Worm (Caenorhabditis elegans) whole organism, L3 larva: ENCODE measurements around the gene fmil-1.

Experiments
- nhr-237 ChIP-seq: fragments of 150-350 bp; optimal IDR thresholded peaks from 2 replicates; lab custom pipeline; 2014; ENCODE audit warnings: missing biosample characterization, missing genetic modification characterization
- nhr-43 ChIP-seq: sonication (generic microtip); optimal IDR thresholded peaks from 2 replicates; lab custom pipeline; 2016; ENCODE audit warnings: mild to moderate bottlenecking, missing genetic modification characterization, missing compliant biosample characterization; ENCODE audit not compliant: poor library complexity, severe bottlenecking
- nhr-76 ChIP-seq: fragments of 150-350 bp; sonication (generic microtip); optimal IDR thresholded peaks from 5 replicates; lab custom pipeline; 2014; ENCODE audit warnings: missing biosample characterization, missing genetic modification characterization
- unc-39 ChIP-seq: sonication (generic microtip); optimal IDR thresholded peaks from 4 replicates; lab custom pipeline; 2017; ENCODE audit warnings: missing biosample characterization, missing genetic modification characterization
- unc-62 ChIP-seq: fragments of 150-350 bp; sonication (generic microtip); optimal IDR thresholded peaks from 4 replicates; lab custom pipeline; 2014; ENCODE audit warnings: missing biosample characterization, missing genetic modification reagents, missing genetic modification characterization
- ztf-11 ChIP-seq: fragments of 150-350 bp; optimal IDR thresholded peaks from 2 replicates; lab custom pipeline; 2014; ENCODE audit warnings: missing biosample characterization, missing genetic modification characterization

ce11 chrIV:3665089-3665488 is 3.4 kb downstream of the fmil-1 start:
- TF ChIP-seq unc-39 (tag; lab: Kevin White, UChicago) (no peak), nhr-43 (tag; lab: Kevin White, UChicago) (no peak), ztf-11 (no peak), nhr-76 (tag; lab: Kevin White, UChicago) (no peak), nhr-237 (no peak), unc-62 (no peak)
